Worm (Caenorhabditis elegans): ENCODE data around the gene C50F4.12.

ce11 chrV:9491440-9492160 lies 47.9 kb downstream of the C50F4.12 start, which contains the start of gene K06A4.7:
- TF ChIP-seq ama-1 (optimal IDR thresholded peaks at IDR 0.05): no peak
- no peak for TF ChIP-seq aly-1 (tag; optimal IDR thresholded peaks at IDR 0.05)
- no peak for TF ChIP-seq flt-1 (GFP tag; IDR thresholded peaks at IDR 0.05)
- no peak for TF ChIP-seq ets-7 (tag; optimal IDR thresholded peaks at IDR 0.05)
- TF ChIP-seq sea-1 (GFP tag; conservative IDR thresholded peaks at IDR 0.05): no peak
- TF ChIP-seq hmbx-1 (tag; optimal IDR thresholded peaks at IDR 0.05): no peak

All from whole organism, early embryonic.